Fruit fly (Drosophila melanogaster) whole organism, embryonic: ENCODE measurements around the gene Doc2.

Source experiments
- ATbp ChIP-seq: fragments of 200-800 bp; sonication (Bioruptor generic); optimal IDR thresholded peaks from 2 replicates; lab custom pipeline; 2017; ENCODE audit warnings: missing biosample characterization, mild to moderate bottlenecking, missing genetic modification characterization, missing genetic modification reagents
- BtbVII ChIP-seq: fragments of 200-800 bp; sonication (Bioruptor generic); optimal IDR thresholded peaks from 3 replicates; lab custom pipeline; 2017; ENCODE audit warnings: missing biosample characterization, mild to moderate bottlenecking, missing genetic modification characterization
- CG12299 ChIP-seq: fragments of 200-800 bp; sonication (Bioruptor generic); optimal IDR thresholded peaks from 2 replicates; lab custom pipeline; 2018; ENCODE audit warnings: missing biosample characterization, mild to moderate bottlenecking, missing genetic modification characterization
- CG13775 ChIP-seq: fragments of 200-800 bp; sonication (Bioruptor generic); optimal IDR thresholded peaks from 3 replicates; lab custom pipeline; 2017; ENCODE audit warnings: missing biosample characterization, mild to moderate bottlenecking, missing genetic modification characterization
- CG14710 ChIP-seq: fragments of 200-800 bp; sonication (Bioruptor generic); optimal IDR thresholded peaks from 3 replicates; lab custom pipeline; 2019; ENCODE audit warnings: missing biosample characterization, mild to moderate bottlenecking, missing genetic modification characterization, moderate library complexity
- CG14860 ChIP-seq: fragments of 200-800 bp; sonication (Bioruptor generic); IDR thresholded peaks from 3 replicates; pipeline ENCODE4 v1.3.6; 2022; ENCODE audit warnings: missing biosample characterization, missing genetic modification characterization; ENCODE audit not compliant: partially characterized antibody
- CG15011 ChIP-seq: fragments of 200-800 bp; sonication (Bioruptor generic); optimal IDR thresholded peaks from 3 replicates; lab custom pipeline; 2018; ENCODE audit warnings: missing biosample characterization, mild to moderate bottlenecking, missing genetic modification characterization
- CG18011 ChIP-seq: fragments of 200-800 bp; sonication (Bioruptor generic); optimal IDR thresholded peaks from 2 replicates; lab custom pipeline; 2017; ENCODE audit warnings: missing biosample characterization, missing genetic modification characterization, mild to moderate bottlenecking, moderate library complexity, missing genotype
- CG18764 ChIP-seq: fragments of 200-800 bp; sonication (Bioruptor generic); optimal IDR thresholded peaks from 3 replicates; lab custom pipeline; 2016; ENCODE audit warnings: missing biosample characterization, missing genetic modification characterization
- CG2889 ChIP-seq: fragments of 200-800 bp; sonication (Bioruptor generic); IDR thresholded peaks from 3 replicates; pipeline ENCODE4 v1.3.6; 2022; ENCODE audit warnings: missing biosample characterization, missing genetic modification characterization
- CG31365 ChIP-seq: fragments of 200-800 bp; sonication (Bioruptor generic); optimal IDR thresholded peaks from 2 replicates; lab custom pipeline; 2018; ENCODE audit warnings: missing biosample characterization, mild to moderate bottlenecking, missing genetic modification characterization
- CG3407 ChIP-seq: fragments of 200-800 bp; sonication (Bioruptor generic); optimal IDR thresholded peaks from 2 replicates; lab custom pipeline; 2018; ENCODE audit warnings: missing biosample characterization, mild to moderate bottlenecking, missing genetic modification characterization
- CG5180 ChIP-seq: fragments of 200-800 bp; sonication (Bioruptor generic); optimal IDR thresholded peaks from 3 replicates; lab custom pipeline; 2017; ENCODE audit warnings: missing biosample characterization, missing genetic modification characterization, mild to moderate bottlenecking, moderate library complexity, missing genetic modification reagents
- CG6654 ChIP-seq: fragments of 200-800 bp; sonication (Bioruptor generic); optimal IDR thresholded peaks from 2 replicates; lab custom pipeline; 2017; ENCODE audit warnings: missing biosample characterization, mild to moderate bottlenecking, missing genetic modification characterization
- CG8290 ChIP-seq, 3 experiments: fragments of 200-800 bp; sonication (Bioruptor generic); optimal IDR thresholded peaks; 2 replicates each; lab custom pipeline; 2016 to 2019; ENCODE audit warnings: missing biosample characterization in 3 of 3, missing genetic modification characterization in 3 of 3, mild to moderate bottlenecking in 2 of 3, moderate library complexity in 1 of 3
- CG8765 ChIP-seq: fragments of 200-800 bp; sonication (Bioruptor generic); IDR thresholded peaks from 2 replicates; pipeline ENCODE4 v1.3.6; 2022; ENCODE audit warnings: missing biosample characterization, missing genetic modification characterization
- CG9876 ChIP-seq: fragments of 200-800 bp; sonication (Bioruptor generic); optimal IDR thresholded peaks from 2 replicates; lab custom pipeline; 2016; ENCODE audit warnings: missing biosample characterization, missing genetic modification characterization
- Doc2 ChIP-seq: fragments of 200-800 bp; sonication (Bioruptor generic); IDR thresholded peaks from 2 replicates; pipeline ENCODE4 v1.3.6; 2022; ENCODE audit warnings: missing biosample characterization, missing genetic modification characterization
- Gsc ChIP-seq: fragments of 200-800 bp; sonication (Bioruptor generic); IDR thresholded peaks from 2 replicates; pipeline ENCODE4 v1.3.6; 2022; ENCODE audit warnings: missing biosample characterization, missing genetic modification characterization
- Hr3 ChIP-seq: fragments of 200-800 bp; sonication (Bioruptor generic); optimal IDR thresholded peaks from 3 replicates; lab custom pipeline; 2016; ENCODE audit warnings: missing biosample characterization, missing genetic modification characterization
- Lim3 ChIP-seq: fragments of 200-800 bp; sonication (Bioruptor generic); IDR thresholded peaks from 2 replicates; pipeline ENCODE4 v1.3.6; 2022; ENCODE audit warnings: missing biosample characterization, missing genetic modification characterization
- NFAT ChIP-seq: fragments of 200-800 bp; sonication (Bioruptor generic); IDR thresholded peaks from 2 replicates; pipeline ENCODE4 v1.3.6; 2022; ENCODE audit warnings: missing biosample characterization, missing genetic modification characterization
- Nf-YA ChIP-seq: fragments of 200-800 bp; sonication (Bioruptor generic); IDR thresholded peaks from 2 replicates; pipeline ENCODE4 v1.3.6; 2022; ENCODE audit warnings: missing biosample characterization, missing genetic modification characterization
- NfI ChIP-seq: fragments of 200-800 bp; sonication (Bioruptor generic); optimal IDR thresholded peaks from 3 replicates; lab custom pipeline; 2018; ENCODE audit warnings: missing biosample characterization, mild to moderate bottlenecking, missing genetic modification characterization, moderate library complexity
- PHDP ChIP-seq: fragments of 200-800 bp; sonication (Bioruptor generic); optimal IDR thresholded peaks from 3 replicates; lab custom pipeline; 2018; ENCODE audit warnings: missing biosample characterization, mild to moderate bottlenecking, missing genetic modification characterization, moderate library complexity
- Trl ChIP-seq, 3 experiments: fragments of >200 bp in 2 of 3; fragments of 200-800 bp in 1 of 3; sonication (Bioruptor generic) in 1 of 3; optimal IDR thresholded peaks; 2 replicates in 1 of 3; 3 replicates in 2 of 3; lab custom pipeline; 2016 to 2017; ENCODE audit warnings: missing biosample characterization in 1 of 3, missing genetic modification characterization in 1 of 3
- ase ChIP-seq: fragments of 200-800 bp; sonication (Bioruptor generic); IDR thresholded peaks from 3 replicates; pipeline ENCODE4 v1.3.6; 2022; ENCODE audit warnings: missing biosample characterization, missing genetic modification characterization
- bowl ChIP-seq: fragments of 200-800 bp; sonication (Bioruptor generic); IDR thresholded peaks from 2 replicates; pipeline ENCODE4 v1.3.6; 2022; ENCODE audit warnings: missing biosample characterization, missing genetic modification characterization
- cad ChIP-seq: fragments of >200 bp; optimal IDR thresholded peaks from 2 replicates; lab custom pipeline; 2017; ENCODE audit warnings: missing biosample characterization, missing genetic modification characterization
- chm ChIP-seq: fragments of 200-800 bp; sonication (Bioruptor generic); IDR thresholded peaks from 2 replicates; pipeline ENCODE4 v1.3.6; 2022; ENCODE audit warnings: missing biosample characterization, missing genetic modification characterization
- corto ChIP-seq: fragments of 200-800 bp; sonication (Bioruptor generic); optimal IDR thresholded peaks from 2 replicates; lab custom pipeline; 2016; ENCODE audit warnings: missing biosample characterization, mild to moderate bottlenecking, missing genetic modification characterization, moderate library complexity
- cwo ChIP-seq: fragments of 200-800 bp; sonication (Bioruptor generic); optimal IDR thresholded peaks from 3 replicates; lab custom pipeline; 2017; ENCODE audit warnings: missing biosample characterization, missing genetic modification characterization, mild to moderate bottlenecking, moderate library complexity, missing genetic modification reagents
- dati ChIP-seq: fragments of 200-800 bp; sonication (Bioruptor generic); IDR thresholded peaks from 2 replicates; pipeline ENCODE4 v1.3.6; 2022; ENCODE audit warnings: missing biosample characterization, missing genetic modification characterization
- fru ChIP-seq: fragments of >200 bp; optimal IDR thresholded peaks from 2 replicates; lab custom pipeline; 2017
- gsb ChIP-seq: fragments of 200-800 bp; sonication (Bioruptor generic); IDR thresholded peaks from 2 replicates; pipeline ENCODE4 v1.3.6; 2022; ENCODE audit warnings: missing biosample characterization, missing genetic modification characterization
- kah ChIP-seq: fragments of 200-800 bp; sonication (Bioruptor generic); optimal IDR thresholded peaks from 2 replicates; lab custom pipeline; 2018; ENCODE audit warnings: missing biosample characterization, mild to moderate bottlenecking, missing genetic modification characterization
- nmo ChIP-seq: fragments of 200-800 bp; sonication (Bioruptor generic); optimal IDR thresholded peaks from 2 replicates; lab custom pipeline; 2018; ENCODE audit warnings: missing biosample characterization, mild to moderate bottlenecking, missing genetic modification characterization, moderate library complexity
- nom ChIP-seq: fragments of 200-800 bp; sonication (Bioruptor generic); optimal IDR thresholded peaks from 2 replicates; lab custom pipeline; 2017; ENCODE audit warnings: missing biosample characterization, missing genetic modification characterization, mild to moderate bottlenecking, moderate library complexity, missing genetic modification reagents
- otp ChIP-seq: fragments of 200-800 bp; sonication (Bioruptor generic); IDR thresholded peaks from 3 replicates; pipeline ENCODE4, ENCODE4 v1.3.6; 2022; ENCODE audit warnings: missing biosample characterization, missing genetic modification characterization
- pros ChIP-seq: fragments of 200-800 bp; sonication (Bioruptor generic); optimal IDR thresholded peaks from 3 replicates; lab custom pipeline; 2019; ENCODE audit warnings: missing biosample characterization, mild to moderate bottlenecking, missing genetic modification characterization, moderate library complexity
- ranshi ChIP-seq: fragments of 200-800 bp; sonication (Bioruptor generic); IDR thresholded peaks from 2 replicates; pipeline ENCODE4 v1.3.6; 2022; ENCODE audit warnings: missing biosample characterization, missing genetic modification characterization
- sens-2 ChIP-seq: fragments of 200-800 bp; sonication (Bioruptor generic); IDR thresholded peaks from 2 replicates; pipeline ENCODE4 v1.3.6; 2022; ENCODE audit warnings: missing biosample characterization, missing genetic modification characterization
- slp2 ChIP-seq: fragments of 200-800 bp; sonication (Bioruptor generic); optimal IDR thresholded peaks from 2 replicates; lab custom pipeline; 2016; ENCODE audit warnings: missing biosample characterization, missing genetic modification characterization
- sna ChIP-seq: fragments of 200-800 bp; sonication (Bioruptor generic); IDR thresholded peaks from 2 replicates; pipeline ENCODE4 v1.3.6; 2022; ENCODE audit warnings: missing biosample characterization, missing genetic modification characterization; ENCODE audit not compliant: partially characterized antibody
- sob ChIP-seq: fragments of 200-800 bp; sonication (Bioruptor generic); IDR thresholded peaks from 2 replicates; pipeline ENCODE4 v1.3.6; 2022; ENCODE audit warnings: missing biosample characterization, missing genetic modification characterization
- tna ChIP-seq: fragments of 200-800 bp; sonication (Bioruptor generic); IDR thresholded peaks from 2 replicates; pipeline ENCODE4 v1.3.6; 2022; ENCODE audit warnings: missing biosample characterization, missing genetic modification characterization; ENCODE audit not compliant: partially characterized antibody
- wdn ChIP-seq: fragments of 200-800 bp; sonication (Bioruptor generic); IDR thresholded peaks from 2 replicates; pipeline ENCODE4 v1.3.6; 2022; ENCODE audit warnings: missing biosample characterization, missing genetic modification characterization
- zen2 ChIP-seq: fragments of 200-800 bp; sonication (Bioruptor generic); IDR thresholded peaks from 3 replicates; pipeline ENCODE4 v1.3.6; 2022; ENCODE audit warnings: missing biosample characterization, missing genetic modification characterization; ENCODE audit not compliant: partially characterized antibody
- zfh2 ChIP-seq: fragments of 200-800 bp; sonication (Bioruptor generic); optimal IDR thresholded peaks from 2 replicates; lab custom pipeline; 2016; ENCODE audit warnings: missing biosample characterization, missing genetic modification characterization

The Doc2 gene

DNA sequence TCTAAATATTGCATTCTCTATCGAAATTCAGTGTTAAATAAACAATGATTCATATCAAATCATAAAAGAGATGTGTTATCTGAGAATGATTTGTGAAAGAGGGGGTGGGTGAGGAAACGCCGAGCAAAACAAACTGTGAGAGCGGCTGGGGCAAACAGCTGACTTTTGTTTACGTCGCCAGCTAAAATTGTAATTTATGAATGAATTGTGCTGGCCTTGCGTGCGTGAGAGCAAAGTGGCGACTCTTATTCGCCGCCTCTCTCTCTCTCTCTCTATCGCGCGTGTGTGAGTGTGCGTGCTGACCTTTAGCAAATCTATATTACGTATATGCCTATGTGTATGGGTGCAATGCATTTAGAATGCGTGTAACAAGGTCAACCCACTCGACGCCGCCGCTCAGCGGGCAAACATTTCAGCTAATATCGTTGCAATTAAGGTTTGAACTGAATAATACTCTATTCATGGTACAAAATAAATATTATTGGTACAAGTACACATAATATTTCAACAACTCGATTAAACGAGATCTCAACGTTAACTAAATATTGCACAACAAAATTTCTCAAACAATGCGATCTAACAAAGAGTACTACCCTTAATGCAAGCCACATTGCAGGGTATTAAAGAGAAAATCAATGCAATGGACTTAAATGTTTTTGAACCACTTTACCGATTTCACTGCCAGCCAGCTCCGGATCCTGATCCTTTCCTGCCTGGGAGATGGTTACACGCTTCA lies 40.2 kb downstream of the Doc2 start (continued):
- TF ChIP-seq Hr3 (no peak), CG15011 (GFP tag; lab: Kevin White, UChicago) (no peak), nmo (GFP tag; lab: Kevin White, UChicago) (peak; percentile 22), Trl (optimal IDR thresholded peaks at IDR 0.05; lab: Kevin White, UChicago) (peak; percentile 83 to 89), Trl (GFP tag; optimal IDR thresholded peaks at IDR 0.05; lab: Kevin White, UChicago) (no peak), gsb (no peak), cwo (GFP tag; lab: Kevin White, UChicago) (no peak), wdn (GFP tag; lab: Robert Waterston, UW) (no peak), NfI (no peak), CG8290 (GFP tag; optimal IDR thresholded peaks at IDR 0.05; lab: Kevin White, UChicago) (no peak), CG8290 (tag; optimal IDR thresholded peaks at IDR 0.05; lab: Kevin White, UChicago) (no peak), ase (peak; percentile 30; the same call in 1 of the 3 replicates), chm (GFP tag; lab: Robert Waterston, UW) (0 out of 2 replicates have a peak, but pooled peaks have one; percentile 54), CG13775 (GFP tag; lab: Kevin White, UChicago) (no peak), sna (GFP tag; lab: Robert Waterston, UW) (0 out of 2 replicates have a peak, but pooled peaks have one; percentile 51), sob (peak; percentile 21; the same call in 1 of the 2 replicates), CG2889 (GFP tag; lab: Robert Waterston, UW) (no peak), PHDP (tag; lab: Kevin White, UChicago) (no peak), otp (0 out of 3 replicates have a peak, but pooled peaks have one; percentile 25), CG14860 (GFP tag; lab: Robert Waterston, UW) (0 out of 3 replicates have a peak, but pooled peaks have one; percentile 36), slp2 (no peak), nom (GFP tag; lab: Kevin White, UChicago) (no peak), Lim3 (no peak), CG8765 (GFP tag; lab: Robert Waterston, UW) (no peak), CG14710 (tag; lab: Kevin White, UChicago) (no peak), sens-2 (GFP tag; lab: Robert Waterston, UW) (no peak), kah (GFP tag; lab: Kevin White, UChicago) (peak; percentile 42), pros (no peak), Gsc (GFP tag; lab: Robert Waterston, UW) (no peak), CG18011 (GFP tag; lab: Kevin White, UChicago) (no peak), Nf-YA (GFP tag; lab: Robert Waterston, UW) (no peak), ranshi (GFP tag; lab: Robert Waterston, UW) (no peak), cad (no peak), CG9876 (no peak), NFAT (no peak), zfh2 (GFP tag; lab: Kevin White, UChicago) (no peak), CG5180 (GFP tag; lab: Kevin White, UChicago) (no peak), fru (lab: Kevin White, UChicago) (no peak), CG12299 (tag; lab: Kevin White, UChicago) (no peak), corto (no peak), CG31365 (tag; lab: Kevin White, UChicago) (no peak), CG18764 (no peak), dati (no peak), Doc2 (GFP tag; lab: Robert Waterston, UW) (0 out of 2 replicates have a peak, but pooled peaks have one; percentile 18), tna (GFP tag; lab: Robert Waterston, UW) (no peak), BtbVII (GFP tag; lab: Kevin White, UChicago) (no peak), ATbp (GFP tag; lab: Kevin White, UChicago) (peak; percentile 40), CG3407 (GFP tag; lab: Kevin White, UChicago) (no peak), zen2 (GFP tag; lab: Robert Waterston, UW) (peak; percentile 17; the same call in 1 of the 3 replicates), bowl (GFP tag; lab: Robert Waterston, UW) (no peak), CG6654 (GFP tag; lab: Kevin White, UChicago) (no peak)
